Worm (Caenorhabditis elegans) whole organism, young adult: ENCODE measurements around the gene rap-2.

Experiments
- B0336.3 ChIP-seq: fragments of 200-800 bp; sonication (Bioruptor generic); IDR thresholded peaks from 2 replicates; pipeline ENCODE4 v1.3.6; 2022; ENCODE audit warnings: missing genetic modification characterization, missing compliant biosample characterization
- F23B12.7 ChIP-seq: sonication (generic microtip); optimal IDR thresholded peaks from 2 replicates; lab custom pipeline; 2017; ENCODE audit warnings: missing genetic modification characterization, mild to moderate bottlenecking, missing compliant biosample characterization, antibody characterized with exemption, moderate library complexity; ENCODE audit not compliant: insufficient read depth
- F57C9.4 ChIP-seq: sonication (generic microtip); optimal IDR thresholded peaks from 2 replicates; lab custom pipeline; 2017; ENCODE audit warnings: mild to moderate bottlenecking, missing genetic modification characterization, missing compliant biosample characterization
- Y53F4B.3 ChIP-seq: fragments of 200-800 bp; sonication (Bioruptor generic); IDR thresholded peaks from 2 replicates; pipeline ENCODE4 v1.3.6; 2022; ENCODE audit warnings: missing genetic modification reagents, missing genetic modification characterization, missing compliant biosample characterization
- Y53G8AR.9 ChIP-seq: fragments of 200-800 bp; sonication (Bioruptor generic); conservative IDR thresholded peaks from 2 replicates; pipeline ENCODE4 v1.3.6; 2022; ENCODE audit warnings: missing genetic modification reagents, missing genetic modification characterization, missing compliant biosample characterization
- Y95B8A.8 ChIP-seq: fragments of 200-800 bp; sonication (Bioruptor generic); IDR thresholded peaks from 2 replicates; pipeline ENCODE4 v1.3.6; 2022; ENCODE audit warnings: missing genetic modification reagents, missing genetic modification characterization, missing compliant biosample characterization
- ZK185.1 ChIP-seq: sonication (generic microtip); optimal IDR thresholded peaks from 2 replicates; lab custom pipeline; 2016; ENCODE audit warnings: mild to moderate bottlenecking, missing genetic modification characterization, missing compliant biosample characterization; ENCODE audit not compliant: poor library complexity, severe bottlenecking
- ama-1 ChIP-seq, 3 experiments: fragments of 150-350 bp in 1 of 3; sonication (generic microtip) in 2 of 3; optimal IDR thresholded peaks; 2 replicates each; lab custom pipeline; 2014 to 2018; ENCODE audit warnings: missing biosample characterization in 2 of 3, missing genetic modification characterization in 2 of 3, missing genetic modification reagents in 2 of 3
- aptf-2 ChIP-seq: fragments of 200-800 bp; sonication (Bioruptor generic); conservative IDR thresholded peaks from 2 replicates; pipeline ENCODE4 v1.3.6; 2022; ENCODE audit warnings: missing genetic modification reagents, missing genetic modification characterization, missing compliant biosample characterization
- aptf-3 ChIP-seq: fragments of 200-800 bp; sonication (Bioruptor generic); IDR thresholded peaks from 2 replicates; pipeline ENCODE4 v1.3.6; 2022; ENCODE audit warnings: missing genetic modification characterization, missing compliant biosample characterization
- attf-3 ChIP-seq: fragments of 200-800 bp; sonication (Bioruptor generic); conservative IDR thresholded peaks from 2 replicates; pipeline ENCODE4 v1.3.6; 2022; ENCODE audit warnings: missing genetic modification reagents, missing genetic modification characterization, missing compliant biosample characterization
- ceh-100 ChIP-seq: fragments of 200-800 bp; sonication (Bioruptor generic); IDR thresholded peaks from 2 replicates; pipeline ENCODE4 v1.3.6; 2022; ENCODE audit warnings: missing genetic modification reagents, missing genetic modification characterization, missing compliant biosample characterization
- ceh-91 ChIP-seq: fragments of 200-800 bp; sonication (Bioruptor generic); IDR thresholded peaks from 2 replicates; pipeline ENCODE4 v1.3.6; 2022; ENCODE audit warnings: missing genetic modification reagents, missing genetic modification characterization, missing compliant biosample characterization
- dox-1 ChIP-seq: fragments of 200-800 bp; sonication (Bioruptor generic); IDR thresholded peaks from 2 replicates; pipeline ENCODE4 v1.3.6; 2022; ENCODE audit warnings: missing genetic modification reagents, missing genetic modification characterization, missing compliant biosample characterization
- dpff-1 ChIP-seq: sonication (generic microtip); optimal IDR thresholded peaks from 2 replicates; lab custom pipeline; 2017; ENCODE audit warnings: mild to moderate bottlenecking, missing genetic modification characterization, missing compliant biosample characterization
- efl-1 ChIP-seq: fragments of 150-350 bp; optimal IDR thresholded peaks from 2 replicates; lab custom pipeline; 2014; ENCODE audit warnings: missing biosample characterization, missing genetic modification reagents, missing genetic modification characterization
- lag-1 ChIP-seq: fragments of 200-800 bp; sonication (Bioruptor generic); IDR thresholded peaks from 2 replicates; pipeline ENCODE4 v1.3.6; 2022; ENCODE audit warnings: missing genetic modification reagents, missing genetic modification characterization, missing compliant biosample characterization
- let-526 ChIP-seq: fragments of 200-800 bp; sonication (Bioruptor generic); IDR thresholded peaks from 2 replicates; pipeline ENCODE4 v1.3.6; 2022; ENCODE audit warnings: missing genetic modification reagents, missing genetic modification characterization, missing compliant biosample characterization
- let-607 ChIP-seq, 2 experiments: fragments of 200-800 bp in 1 of 2; sonication (Bioruptor generic) in 1 of 2; sonication (generic microtip) in 1 of 2; optimal IDR thresholded peaks; 2 replicates each; lab custom pipeline; 2016 to 2018; ENCODE audit warnings: mild to moderate bottlenecking in 2 of 2, missing compliant biosample characterization in 2 of 2, missing genetic modification characterization in 2 of 2, moderate library complexity in 2 of 2, missing genotype in 1 of 2
- lir-1 ChIP-seq: fragments of 200-800 bp; sonication (Bioruptor generic); conservative IDR thresholded peaks from 2 replicates; pipeline ENCODE4 v1.3.6; 2022; ENCODE audit warnings: missing genetic modification reagents, missing genetic modification characterization, missing compliant biosample characterization
- lsl-1 ChIP-seq: fragments of 200-800 bp; sonication (Bioruptor generic); optimal IDR thresholded peaks from 2 replicates; lab custom pipeline; 2018; ENCODE audit warnings: mild to moderate bottlenecking, missing genetic modification characterization, moderate library complexity, missing compliant biosample characterization
- lsy-27 ChIP-seq: sonication (generic microtip); optimal IDR thresholded peaks from 2 replicates; lab custom pipeline; 2017; ENCODE audit warnings: missing genetic modification characterization, mild to moderate bottlenecking, missing compliant biosample characterization, antibody characterized with exemption, missing genotype, borderline replicate concordance; ENCODE audit not compliant: insufficient read depth
- madf-6 ChIP-seq: fragments of 200-800 bp; sonication (Bioruptor generic); IDR thresholded peaks from 2 replicates; pipeline ENCODE4 v1.3.6; 2022; ENCODE audit warnings: missing genetic modification reagents, missing genetic modification characterization, missing compliant biosample characterization
- mcd-1 ChIP-seq: fragments of 200-800 bp; sonication (Bioruptor generic); IDR thresholded peaks from 2 replicates; pipeline ENCODE4 v1.3.6; 2022; ENCODE audit warnings: missing genetic modification reagents, missing genetic modification characterization, missing compliant biosample characterization
- mel-28 ChIP-seq: sonication (generic microtip); optimal IDR thresholded peaks from 2 replicates; lab custom pipeline; 2016; ENCODE audit warnings: borderline replicate concordance, mild to moderate bottlenecking, missing genetic modification characterization, missing compliant biosample characterization
- nhr-120 ChIP-seq: fragments of 200-800 bp; sonication (Bioruptor generic); IDR thresholded peaks from 2 replicates; pipeline ENCODE4 v1.3.6; 2022; ENCODE audit warnings: missing genetic modification characterization, missing compliant biosample characterization
- nhr-179 ChIP-seq: sonication (generic microtip); optimal IDR thresholded peaks from 2 replicates; lab custom pipeline; 2016; ENCODE audit warnings: mild to moderate bottlenecking, missing genetic modification characterization, missing compliant biosample characterization
- nhr-27 ChIP-seq: fragments of 200-800 bp; sonication (Bioruptor generic); optimal IDR thresholded peaks from 2 replicates; lab custom pipeline; 2018; ENCODE audit warnings: mild to moderate bottlenecking, missing genetic modification characterization, moderate library complexity, missing compliant biosample characterization
- nhr-80 ChIP-seq: sonication (generic microtip); optimal IDR thresholded peaks from 2 replicates; lab custom pipeline; 2016; ENCODE audit warnings: missing genetic modification characterization, missing compliant biosample characterization
- nhr-90 ChIP-seq: sonication (generic microtip); optimal IDR thresholded peaks from 2 replicates; lab custom pipeline; 2016; ENCODE audit warnings: missing genotype, mild to moderate bottlenecking, missing genetic modification characterization, missing compliant biosample characterization
- pbrm-1 ChIP-seq: fragments of 200-800 bp; sonication (Bioruptor generic); IDR thresholded peaks from 2 replicates; pipeline ENCODE4 v1.3.6; 2022; ENCODE audit warnings: missing genetic modification reagents, missing genetic modification characterization, missing compliant biosample characterization
- rcor-1 ChIP-seq: fragments of 200-800 bp; sonication (Bioruptor generic); IDR thresholded peaks from 2 replicates; pipeline ENCODE4 v1.3.6; 2022; ENCODE audit warnings: missing genetic modification reagents, missing genetic modification characterization, missing compliant biosample characterization
- sdz-38 ChIP-seq: sonication (generic microtip); optimal IDR thresholded peaks from 2 replicates; lab custom pipeline; 2016; ENCODE audit warnings: missing genotype, missing genetic modification characterization, missing compliant biosample characterization
- sptf-2 ChIP-seq: fragments of 200-800 bp; sonication (Bioruptor generic); optimal IDR thresholded peaks from 2 replicates; lab custom pipeline; 2018; ENCODE audit warnings: mild to moderate bottlenecking, missing genetic modification characterization, missing compliant biosample characterization
- unc-130 ChIP-seq: sonication (generic microtip); optimal IDR thresholded peaks from 2 replicates; lab custom pipeline; 2016; ENCODE audit warnings: missing genetic modification reagents, missing genetic modification characterization, missing compliant biosample characterization
- zfh-2 ChIP-seq: fragments of 200-800 bp; sonication (Bioruptor generic); conservative IDR thresholded peaks from 2 replicates; pipeline ENCODE4 v1.3.6; 2022; ENCODE audit warnings: missing genetic modification reagents, missing genetic modification characterization, missing compliant biosample characterization
- ztf-22 ChIP-seq: fragments of 200-800 bp; sonication (Bioruptor generic); optimal IDR thresholded peaks from 2 replicates; lab custom pipeline; 2018; ENCODE audit warnings: mild to moderate bottlenecking, missing genetic modification characterization, moderate library complexity, missing compliant biosample characterization
- ztf-3 ChIP-seq: fragments of 200-800 bp; sonication (Bioruptor generic); optimal IDR thresholded peaks from 2 replicates; lab custom pipeline; 2018; ENCODE audit warnings: mild to moderate bottlenecking, missing genetic modification characterization, missing compliant biosample characterization

rap-2 gene

ce11 chrV:15099447-15099846 is 35.6 kb upstream of the rap-2 start, which contains the start of gene C01G10.1:
TSS of gene C01G10.1 (plus strand) at chrV:15099747.
- TF ChIP-seq unc-130 (GFP tag; lab: Kevin White, UChicago) (no peak), lir-1 (no peak)
- TF ChIP-seq, all 124 proteins: peak for 0

- TF ChIP-seq lsy-27 (tag; lab: Kevin White, UChicago) (no peak), F23B12.7 (tag; lab: Kevin White, UChicago) (no peak), nhr-27 (tag; lab: Kevin White, UChicago) (no peak), attf-3 (GFP tag; lab: Robert Waterston, UW) (no peak), Y53F4B.3 (GFP tag; lab: Robert Waterston, UW) (no peak), nhr-80 (tag; lab: Kevin White, UChicago) (no peak), ZK185.1 (no peak), F57C9.4 (no peak), mcd-1 (GFP tag; lab: Robert Waterston, UW) (no peak), mel-28 (no peak), dox-1 (GFP tag; lab: Robert Waterston, UW) (no peak), let-607 (tag; optimal IDR thresholded peaks at IDR 0.05; lab: Kevin White, UChicago) (no peak), dpff-1 (tag; lab: Kevin White, UChicago) (no peak)
Observed at ce11 chrV:15094749-15095148, 30.9 kb upstream of the rap-2 start, which contains the start of gene srx-78. TSS of gene srx-78 (plus strand) at chrV:15095049.

ce11 chrV:15092666-15093065 is 28.8 kb upstream of the rap-2 start, which contains the start of gene txt-12:
TSS of gene txt-12 (plus strand) at chrV:15092966.
- no peak for TF ChIP-seq F57C9.4
- TF ChIP-seq lsl-1 (GFP tag; lab: Kevin White, UChicago), result no peak
- no peak for TF ChIP-seq rcor-1 (GFP tag; lab: Robert Waterston, UW)
- no peak for TF ChIP-seq ceh-100 (GFP tag; lab: Robert Waterston, UW)
- no peak for TF ChIP-seq Y53G8AR.9 (GFP tag; lab: Robert Waterston, UW)
- no peak for TF ChIP-seq nhr-90 (tag; lab: Kevin White, UChicago)
- TF ChIP-seq ama-1 (optimal IDR thresholded peaks at IDR 0.05; lab: Kevin White, UChicago), result no peak
- TF ChIP-seq ama-1 (GFP tag; optimal IDR thresholded peaks at IDR 0.05; lab: Kevin White, UChicago), result no peak
- TF ChIP-seq ztf-3 (GFP tag; lab: Kevin White, UChicago), result no peak
- no peak for TF ChIP-seq let-526

- no peak for TF ChIP-seq madf-6
- no peak for TF ChIP-seq efl-1
- TF ChIP-seq nhr-120 (GFP tag; lab: Robert Waterston, UW), result no peak
- TF ChIP-seq aptf-2 (GFP tag; lab: Robert Waterston, UW), result no peak
- no peak for TF ChIP-seq lsl-1 (GFP tag; lab: Kevin White, UChicago)
- TF ChIP-seq zfh-2 (GFP tag; lab: Robert Waterston, UW), result no peak
- no peak for TF ChIP-seq B0336.3
- TF ChIP-seq ztf-22 (GFP tag; lab: Kevin White, UChicago), result no peak
- no peak for TF ChIP-seq lag-1 (GFP tag; lab: Robert Waterston, UW)
- TF ChIP-seq aptf-3 (GFP tag; lab: Robert Waterston, UW), result no peak
- no peak for TF ChIP-seq nhr-179 (tag; lab: Kevin White, UChicago)
- no peak for TF ChIP-seq Y95B8A.8 (GFP tag; lab: Robert Waterston, UW)
- TF ChIP-seq sptf-2, result no peak
- no peak for TF ChIP-seq ceh-91 (GFP tag; lab: Robert Waterston, UW)
- TF ChIP-seq unc-130 (GFP tag; lab: Kevin White, UChicago), result no peak
- no peak for TF ChIP-seq pbrm-1
- no peak for TF ChIP-seq sdz-38 (tag; lab: Kevin White, UChicago)
Observed at ce11 chrV:15090457-15090856, 26.6 kb upstream of the rap-2 start, which contains the start of gene C01G10.17. TSS of gene C01G10.17 (plus strand) at chrV:15090757.
